Fruit fly (Drosophila melanogaster) whole organism, adult: ENCODE data around the gene CG14395.

Source experiments
- CG11617 ChIP-seq: fragments of 200-800 bp; sonication (Bioruptor generic); optimal IDR thresholded peaks from 2 replicates; lab custom pipeline; 2017; ENCODE audit warnings: mild to moderate bottlenecking, missing biosample characterization, missing genetic modification reagents, missing genetic modification characterization
- CG12768 ChIP-seq: fragments of 200-800 bp; sonication (Bioruptor generic); optimal IDR thresholded peaks from 2 replicates; lab custom pipeline; 2017; ENCODE audit warnings: missing biosample characterization, missing genetic modification characterization, mild to moderate bottlenecking, moderate library complexity, missing genetic modification reagents
- CG33017 ChIP-seq: fragments of 200-800 bp; sonication (Bioruptor generic); optimal IDR thresholded peaks from 2 replicates; lab custom pipeline; 2018; ENCODE audit warnings: missing biosample characterization, mild to moderate bottlenecking, missing genetic modification characterization, moderate library complexity
- CG5204 ChIP-seq: fragments of 200-800 bp; sonication (Bioruptor generic); optimal IDR thresholded peaks from 2 replicates; lab custom pipeline; 2016; ENCODE audit warnings: missing biosample characterization, missing genetic modification characterization
- Crg-1 ChIP-seq: fragments of 200-800 bp; sonication (Bioruptor generic); optimal IDR thresholded peaks from 2 replicates; lab custom pipeline; 2016; ENCODE audit warnings: missing biosample characterization, missing genetic modification characterization
- Hr96 ChIP-seq: fragments of 200-800 bp; sonication (Bioruptor generic); optimal IDR thresholded peaks from 2 replicates; lab custom pipeline; 2016; ENCODE audit warnings: missing biosample characterization, missing genetic modification characterization
- cnc ChIP-seq, 2 experiments: fragments of >200 bp; optimal IDR thresholded peaks; 2 replicates each; lab custom pipeline; 2017
- kay ChIP-seq: fragments of 200-800 bp; sonication (Bioruptor generic); peaks from one replicate; lab custom pipeline; 2016; ENCODE audit warnings: missing biosample characterization, missing genetic modification characterization, borderline replicate concordance
- ovo ChIP-seq: fragments of 200-800 bp; sonication (Bioruptor generic); optimal IDR thresholded peaks from 2 replicates; lab custom pipeline; 2016; ENCODE audit warnings: missing biosample characterization, missing genetic modification characterization
- pad ChIP-seq: fragments of 200-800 bp; sonication (Bioruptor generic); optimal IDR thresholded peaks from 3 replicates; lab custom pipeline; 2017; ENCODE audit warnings: missing biosample characterization, missing genetic modification characterization, mild to moderate bottlenecking, moderate library complexity, missing genetic modification reagents
- tj ChIP-seq: fragments of 200-800 bp; sonication (Bioruptor generic); optimal IDR thresholded peaks from 3 replicates; lab custom pipeline; 2017; ENCODE audit warnings: missing biosample characterization, mild to moderate bottlenecking, missing genetic modification characterization, moderate library complexity

- TF ChIP-seq cnc (optimal IDR thresholded peaks at IDR 0.05; lab: Kevin White, UChicago) (no peak), pad (no peak), Crg-1 (GFP tag; lab: Kevin White, UChicago) (no peak), tj (GFP tag; lab: Kevin White, UChicago) (no peak), CG11617 (GFP tag; lab: Kevin White, UChicago) (no peak), ovo (GFP tag; lab: Kevin White, UChicago) (no peak), CG12768 (GFP tag; lab: Kevin White, UChicago) (no peak), CG5204 (GFP tag; lab: Kevin White, UChicago) (no peak), kay (GFP tag; lab: Kevin White, UChicago) (no peak), Hr96 (GFP tag; lab: Kevin White, UChicago) (no peak), CG33017 (no peak)
Measured at dm6 chr3R:12700454-12700853, 37.8 kb downstream of the CG14395 start.
